Fruit fly (Drosophila melanogaster) whole organism, embryonic: ENCODE data around the gene CG12020.

Experiments
- ATbp ChIP-seq: fragments of 200-800 bp; sonication (Bioruptor generic); optimal IDR thresholded peaks from 2 replicates; lab custom pipeline; 2017; ENCODE audit warnings: missing biosample characterization, mild to moderate bottlenecking, missing genetic modification characterization, missing genetic modification reagents
- Aef1 ChIP-seq: fragments of 200-800 bp; sonication (Bioruptor generic); IDR thresholded peaks from 3 replicates; pipeline ENCODE4 v1.3.6; 2022; ENCODE audit warnings: missing biosample characterization, missing genetic modification characterization
- Bgb ChIP-seq: fragments of 200-800 bp; sonication (Bioruptor generic); IDR thresholded peaks from 2 replicates; pipeline ENCODE4 v1.3.6; 2022; ENCODE audit warnings: missing biosample characterization, missing genetic modification characterization; ENCODE audit not compliant: partially characterized antibody
- CG11695 ChIP-seq: fragments of 200-800 bp; sonication (Bioruptor generic); IDR thresholded peaks from 3 replicates; pipeline ENCODE4 v1.3.6; 2022; ENCODE audit warnings: missing biosample characterization, missing genetic modification characterization
- CG12104 ChIP-seq: fragments of 200-800 bp; sonication (Bioruptor generic); optimal IDR thresholded peaks from 3 replicates; lab custom pipeline; 2016; ENCODE audit warnings: missing biosample characterization, missing genetic modification characterization
- CG12391 ChIP-seq: fragments of 200-800 bp; sonication (Bioruptor generic); optimal IDR thresholded peaks from 3 replicates; lab custom pipeline; 2018; ENCODE audit warnings: missing biosample characterization, mild to moderate bottlenecking, missing genetic modification characterization, moderate library complexity
- CG18619 ChIP-seq: fragments of 200-800 bp; sonication (Bioruptor generic); optimal IDR thresholded peaks from 3 replicates; lab custom pipeline; 2017; ENCODE audit warnings: missing biosample characterization, mild to moderate bottlenecking, missing genetic modification characterization
- CG3163 ChIP-seq: fragments of 200-800 bp; sonication (Bioruptor generic); optimal IDR thresholded peaks from 3 replicates; lab custom pipeline; 2016; ENCODE audit warnings: missing biosample characterization, missing genetic modification characterization
- CG34422 ChIP-seq: fragments of 200-800 bp; sonication (Bioruptor generic); IDR thresholded peaks from 3 replicates; pipeline ENCODE4 v1.3.6; 2022; ENCODE audit warnings: missing biosample characterization, missing genetic modification characterization
- CG4360 ChIP-seq: fragments of 200-800 bp; sonication (Bioruptor generic); IDR thresholded peaks from 2 replicates; pipeline ENCODE4 v1.3.6; 2022; ENCODE audit warnings: missing biosample characterization, missing genetic modification characterization
- CG4424 ChIP-seq: fragments of 200-800 bp; sonication (Bioruptor generic); optimal IDR thresholded peaks from 3 replicates; lab custom pipeline; 2016; ENCODE audit warnings: missing biosample characterization, missing genetic modification characterization
- CG4707 ChIP-seq: fragments of 200-800 bp; sonication (Bioruptor generic); optimal IDR thresholded peaks from 2 replicates; lab custom pipeline; 2018; ENCODE audit warnings: missing biosample characterization, mild to moderate bottlenecking, missing genetic modification characterization, moderate library complexity
- CG4854 ChIP-seq: fragments of 200-800 bp; sonication (Bioruptor generic); optimal IDR thresholded peaks from 2 replicates; lab custom pipeline; 2016; ENCODE audit warnings: missing biosample characterization, missing genetic modification characterization, inconsistent platforms
- CG6765 ChIP-seq: fragments of 200-800 bp; sonication (Bioruptor generic); optimal IDR thresholded peaks from 3 replicates; lab custom pipeline; 2017; ENCODE audit warnings: missing biosample characterization, mild to moderate bottlenecking, missing genetic modification characterization
- CG7271 ChIP-seq: fragments of 200-800 bp; sonication (Bioruptor generic); optimal IDR thresholded peaks from 2 replicates; lab custom pipeline; 2018; ENCODE audit warnings: missing biosample characterization, mild to moderate bottlenecking, missing genetic modification characterization, moderate library complexity
- CG7556 ChIP-seq: fragments of 200-800 bp; sonication (Bioruptor generic); optimal IDR thresholded peaks from 2 replicates; lab custom pipeline; 2017; ENCODE audit warnings: missing biosample characterization, mild to moderate bottlenecking, missing genetic modification characterization
- CG7786 ChIP-seq: fragments of 200-800 bp; sonication (Bioruptor generic); optimal IDR thresholded peaks from 2 replicates; lab custom pipeline; 2016; ENCODE audit warnings: missing biosample characterization, missing genetic modification characterization
- CG7839 ChIP-seq: fragments of 200-800 bp; sonication (Bioruptor generic); optimal IDR thresholded peaks from 3 replicates; lab custom pipeline; 2018; ENCODE audit warnings: missing biosample characterization, mild to moderate bottlenecking, missing genetic modification characterization, moderate library complexity
- CG8388 ChIP-seq: fragments of 200-800 bp; sonication (Bioruptor generic); optimal IDR thresholded peaks from 2 replicates; lab custom pipeline; 2019; ENCODE audit warnings: missing biosample characterization, mild to moderate bottlenecking, missing genetic modification characterization, moderate library complexity
- CG9609 ChIP-seq: fragments of 200-800 bp; sonication (Bioruptor generic); optimal IDR thresholded peaks from 3 replicates; lab custom pipeline; 2016; ENCODE audit warnings: missing biosample characterization, missing genetic modification characterization
- CkIIα-i1 ChIP-seq: fragments of 200-800 bp; sonication (Bioruptor generic); IDR thresholded peaks from 2 replicates; pipeline ENCODE4 v1.3.6; 2022; ENCODE audit warnings: missing biosample characterization, missing genetic modification characterization
- CoRest ChIP-seq: fragments of 200-800 bp; sonication (Bioruptor generic); optimal IDR thresholded peaks from 3 replicates; lab custom pipeline; 2018; ENCODE audit warnings: missing biosample characterization, mild to moderate bottlenecking, missing genetic modification characterization, moderate library complexity
- Dek ChIP-seq: fragments of 200-800 bp; sonication (Bioruptor generic); optimal IDR thresholded peaks from 3 replicates; lab custom pipeline; 2019; ENCODE audit warnings: missing biosample characterization, mild to moderate bottlenecking, missing genetic modification characterization, moderate library complexity
- Dip2 ChIP-seq: fragments of 200-800 bp; sonication (Bioruptor generic); IDR thresholded peaks from 2 replicates; pipeline ENCODE4 v1.3.6; 2022; ENCODE audit warnings: missing biosample characterization, missing genetic modification characterization
- Eip74EF ChIP-seq, 2 experiments: fragments of 200-800 bp in 1 of 2; fragments of >200 bp in 1 of 2; sonication (Bioruptor generic) in 1 of 2; optimal IDR thresholded peaks; 2 replicates each; lab custom pipeline; 2017 to 2019; ENCODE audit warnings: missing biosample characterization in 2 of 2, missing genetic modification characterization in 2 of 2, mild to moderate bottlenecking in 1 of 2, moderate library complexity in 1 of 2
- Ets97D ChIP-seq: fragments of 200-800 bp; sonication (Bioruptor generic); optimal IDR thresholded peaks from 3 replicates; lab custom pipeline; 2016; ENCODE audit warnings: missing biosample characterization, missing genetic modification characterization
- Nf-YA ChIP-seq: fragments of 200-800 bp; sonication (Bioruptor generic); IDR thresholded peaks from 2 replicates; pipeline ENCODE4 v1.3.6; 2022; ENCODE audit warnings: missing biosample characterization, missing genetic modification characterization
- Rfx ChIP-seq: fragments of 200-800 bp; sonication (Bioruptor generic); IDR thresholded peaks from 2 replicates; pipeline ENCODE4 v1.3.6; 2022; ENCODE audit warnings: missing biosample characterization, missing genetic modification characterization
- Ssrp ChIP-seq: fragments of 200-800 bp; sonication (Bioruptor generic); optimal IDR thresholded peaks from 2 replicates; lab custom pipeline; 2018; ENCODE audit warnings: missing biosample characterization, mild to moderate bottlenecking, missing genetic modification characterization, moderate library complexity
- TFAM ChIP-seq: fragments of 200-800 bp; sonication (Bioruptor generic); optimal IDR thresholded peaks from 2 replicates; lab custom pipeline; 2017; ENCODE audit warnings: missing biosample characterization, missing genetic modification characterization, inconsistent platforms
- bsh ChIP-seq, 2 experiments: fragments of 200-800 bp; sonication (Bioruptor generic); optimal IDR thresholded peaks; 2 replicates each; lab custom pipeline; 2017 to 2018; ENCODE audit warnings: mild to moderate bottlenecking in 2 of 2, missing biosample characterization in 2 of 2, missing genetic modification characterization in 2 of 2, moderate library complexity in 1 of 2
- chinmo ChIP-seq: fragments of 200-800 bp; sonication (Bioruptor generic); IDR thresholded peaks from 4 replicates; pipeline ENCODE4 v1.3.6; 2022; ENCODE audit warnings: missing biosample characterization, missing genetic modification characterization; ENCODE audit not compliant: partially characterized antibody
- dati ChIP-seq: fragments of 200-800 bp; sonication (Bioruptor generic); IDR thresholded peaks from 2 replicates; pipeline ENCODE4 v1.3.6; 2022; ENCODE audit warnings: missing biosample characterization, missing genetic modification characterization
- dpn ChIP-seq, 2 experiments: fragments of 200-800 bp; sonication (Bioruptor generic); optimal IDR thresholded peaks; 3 replicates each; lab custom pipeline; 2016; ENCODE audit warnings: missing biosample characterization in 2 of 2, missing genetic modification characterization in 2 of 2
- fd3F ChIP-seq: fragments of 200-800 bp; sonication (Bioruptor generic); optimal IDR thresholded peaks from 2 replicates; lab custom pipeline; 2018; ENCODE audit warnings: missing biosample characterization, mild to moderate bottlenecking, missing genetic modification characterization, moderate library complexity
- gem ChIP-seq: fragments of 200-800 bp; sonication (Bioruptor generic); optimal IDR thresholded peaks from 2 replicates; lab custom pipeline; 2019; ENCODE audit warnings: missing biosample characterization, mild to moderate bottlenecking, missing genetic modification characterization, moderate library complexity
- gro ChIP-seq: fragments of 200-800 bp; sonication (Bioruptor generic); optimal IDR thresholded peaks from 2 replicates; lab custom pipeline; 2016; ENCODE audit warnings: missing biosample characterization, missing genetic modification characterization
- gsb ChIP-seq: fragments of 200-800 bp; sonication (Bioruptor generic); IDR thresholded peaks from 2 replicates; pipeline ENCODE4 v1.3.6; 2022; ENCODE audit warnings: missing biosample characterization, missing genetic modification characterization
- her ChIP-seq: fragments of 200-800 bp; sonication (Bioruptor generic); optimal IDR thresholded peaks from 2 replicates; lab custom pipeline; 2016; ENCODE audit warnings: missing biosample characterization, missing genetic modification characterization
- jigr1 ChIP-seq: fragments of 200-800 bp; sonication (Bioruptor generic); IDR thresholded peaks from 3 replicates; pipeline ENCODE4 v1.3.6; 2022; ENCODE audit warnings: missing biosample characterization, missing genetic modification characterization
- lola ChIP-seq, 3 experiments: fragments of >200 bp in 2 of 3; fragments of 200-800 bp in 1 of 3; sonication (Bioruptor generic) in 1 of 3; optimal IDR thresholded peaks; 2 replicates each; lab custom pipeline; 2017 to 2019; ENCODE audit warnings: missing biosample characterization in 3 of 3, missing genetic modification characterization in 3 of 3, mild to moderate bottlenecking in 1 of 3, moderate library complexity in 1 of 3
- phol ChIP-seq: fragments of 200-800 bp; sonication (Bioruptor generic); optimal IDR thresholded peaks from 3 replicates; lab custom pipeline; 2018; ENCODE audit warnings: missing biosample characterization, mild to moderate bottlenecking, missing genetic modification characterization, moderate library complexity
- prd ChIP-seq, 3 experiments: fragments of >200 bp in 2 of 3; fragments of 200-800 bp in 1 of 3; sonication (Bioruptor generic) in 1 of 3; optimal IDR thresholded peaks in 2 of 3; IDR thresholded peaks in 1 of 3; 2 replicates in 2 of 3; 3 replicates in 1 of 3; pipeline versions ENCODE4 v1.3.6 to Lab custom; 2017 to 2022; ENCODE audit warnings: missing biosample characterization in 1 of 3, missing genetic modification characterization in 1 of 3
- so ChIP-seq: fragments of 200-800 bp; sonication (Bioruptor generic); IDR thresholded peaks from 3 replicates; pipeline ENCODE4 v1.3.6; 2022; ENCODE audit warnings: missing biosample characterization, missing genetic modification characterization
- stc ChIP-seq: fragments of 200-800 bp; sonication (Bioruptor generic); IDR thresholded peaks from 2 replicates; pipeline ENCODE4 v1.3.6; 2022; ENCODE audit warnings: missing biosample characterization, missing genetic modification characterization
- tx ChIP-seq: fragments of 200-800 bp; sonication (Bioruptor generic); optimal IDR thresholded peaks from 2 replicates; lab custom pipeline; 2016; ENCODE audit warnings: missing biosample characterization, missing genetic modification characterization
- vnd ChIP-seq: fragments of 200-800 bp; sonication (Bioruptor generic); IDR thresholded peaks from 3 replicates; pipeline ENCODE4 v1.3.6; 2022; ENCODE audit warnings: missing biosample characterization, missing genetic modification characterization; ENCODE audit not compliant: partially characterized antibody
- zen2 ChIP-seq: fragments of 200-800 bp; sonication (Bioruptor generic); IDR thresholded peaks from 3 replicates; pipeline ENCODE4 v1.3.6; 2022; ENCODE audit warnings: missing biosample characterization, missing genetic modification characterization; ENCODE audit not compliant: partially characterized antibody

CG12020 gene

DNA sequence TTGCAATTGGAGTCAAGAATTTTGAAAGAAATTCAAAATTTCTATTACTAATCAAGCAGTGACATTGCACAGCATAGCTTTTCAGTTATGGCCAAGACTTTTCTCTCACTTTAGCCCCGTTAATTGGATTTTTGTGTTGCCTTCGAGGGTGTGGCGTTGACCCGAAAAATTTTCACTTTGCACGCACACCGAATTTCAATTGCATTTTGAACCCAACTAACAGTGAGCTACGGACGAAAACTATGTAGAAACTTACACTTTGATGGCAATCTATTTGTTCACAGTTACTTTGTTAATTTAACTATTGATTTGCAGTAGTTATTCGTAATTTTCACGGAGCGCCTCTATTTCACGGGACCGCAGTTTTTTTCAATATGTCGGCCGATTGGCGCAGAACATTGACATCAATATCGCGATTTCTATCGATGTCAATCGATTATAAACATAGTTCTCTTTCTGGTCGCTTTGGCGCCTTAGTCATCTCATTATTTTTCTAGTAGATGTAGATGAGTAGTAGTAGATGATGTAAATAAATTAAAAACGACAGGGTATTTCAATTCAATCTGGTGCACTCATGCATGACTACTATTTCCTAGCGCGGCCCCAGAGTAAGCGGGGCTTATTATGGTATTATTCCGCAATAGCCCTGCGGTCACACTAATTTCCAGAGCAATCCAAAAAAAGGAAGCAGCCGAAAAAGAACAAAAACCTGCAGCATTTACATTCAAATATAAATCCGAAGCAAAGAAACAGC is 2.0 kb upstream of the CG12020 start, which contains the start of the genes alpha-Spec, dlt and Cdc37 (continued):
- TF ChIP-seq Eip74EF (GFP tag; optimal IDR thresholded peaks at IDR 0.05; lab: Kevin White, UChicago) = no peak
- peak; percentile 15 to 58 for TF ChIP-seq bsh (GFP tag; optimal IDR thresholded peaks at IDR 0.05; lab: Kevin White, UChicago)
- no peak for TF ChIP-seq dati (GFP tag; lab: Robert Waterston, UW)
- TF ChIP-seq phol = peak; percentile 99
- TF ChIP-seq CG4707 (GFP tag; lab: Kevin White, UChicago) = no peak
- TF ChIP-seq CoRest = peak; percentile 20
- TF ChIP-seq CG12104 = no peak
- peak; percentile 2 for TF ChIP-seq Dek (tag; lab: Kevin White, UChicago)
- peak; percentile 78 for TF ChIP-seq vnd
- TF ChIP-seq lola (GFP tag; optimal IDR thresholded peaks at IDR 0.05; lab: Kevin White, UChicago) = no peak
- no peak for TF ChIP-seq tx (GFP tag; lab: Kevin White, UChicago)
- no peak for TF ChIP-seq CG7556 (GFP tag; lab: Kevin White, UChicago)
- no peak for TF ChIP-seq CkIIα-i1 (GFP tag; lab: Robert Waterston, UW)
- TF ChIP-seq gro (GFP tag; lab: Kevin White, UChicago) = peak; percentile 61
- TF ChIP-seq her (GFP tag; lab: Kevin White, UChicago) = peak; percentile 12
- no peak for TF ChIP-seq ATbp (GFP tag; lab: Kevin White, UChicago)
- peak; percentile 44 for TF ChIP-seq CG12391
- TF ChIP-seq fd3F (GFP tag; lab: Kevin White, UChicago) = no peak
- no peak for TF ChIP-seq so (GFP tag; lab: Robert Waterston, UW)
- peak; percentile 20 for TF ChIP-seq CG4854 (GFP tag; lab: Kevin White, UChicago)
- no peak for TF ChIP-seq CG4360 (GFP tag; lab: Robert Waterston, UW)
- TF ChIP-seq TFAM (GFP tag; lab: Kevin White, UChicago) = no peak
- TF ChIP-seq prd (optimal IDR thresholded peaks at IDR 0.05; lab: Kevin White, UChicago) = no peak
- TF ChIP-seq prd (GFP tag; IDR thresholded peaks at IDR 0.05; lab: Robert Waterston, UW) = no peak
- no peak for TF ChIP-seq Aef1 (GFP tag; lab: Robert Waterston, UW)
- TF ChIP-seq Rfx (GFP tag; lab: Robert Waterston, UW) = peak; percentile 51
- no peak for TF ChIP-seq CG9609 (GFP tag; lab: Kevin White, UChicago)
- TF ChIP-seq dpn (GFP tag; optimal IDR thresholded peaks at IDR 0.05; lab: Kevin White, UChicago) = peak in 1 of 2 experiments; percentile 21
- TF ChIP-seq CG11695 (GFP tag; lab: Robert Waterston, UW) = no peak
- no peak for TF ChIP-seq CG7786 (GFP tag; lab: Kevin White, UChicago)
- TF ChIP-seq Nf-YA (GFP tag; lab: Robert Waterston, UW) = no peak
- no peak; the same call in 2 of the 3 replicates for TF ChIP-seq zen2
- TF ChIP-seq Bgb = peak; percentile 79
- no peak for TF ChIP-seq CG7839 (tag; lab: Kevin White, UChicago)
- no peak for TF ChIP-seq CG6765 (GFP tag; lab: Kevin White, UChicago)
- TF ChIP-seq chinmo (GFP tag; lab: Robert Waterston, UW) = peak; percentile 88
- no peak for TF ChIP-seq gem
- no peak; the same call in 2 of the 3 replicates for TF ChIP-seq CG34422
- TF ChIP-seq Ssrp (tag; lab: Kevin White, UChicago) = no peak
- no peak for TF ChIP-seq Dip2 (GFP tag; lab: Robert Waterston, UW)
- peak; percentile 3 for TF ChIP-seq CG3163 (GFP tag; lab: Kevin White, UChicago)
- peak; percentile 81 for TF ChIP-seq Ets97D (GFP tag; lab: Kevin White, UChicago)
- no peak for TF ChIP-seq gsb (GFP tag; lab: Robert Waterston, UW)
- TF ChIP-seq CG7271 (tag; lab: Kevin White, UChicago) = peak; percentile 54
- TF ChIP-seq CG18619 (GFP tag; lab: Kevin White, UChicago) = no peak
- TF ChIP-seq CG4424 (GFP tag; lab: Kevin White, UChicago) = peak; percentile 24
- no peak for TF ChIP-seq jigr1
- TF ChIP-seq stc (GFP tag; lab: Robert Waterston, UW) = no peak
- peak; percentile 2 for TF ChIP-seq CG8388 (GFP tag; lab: Kevin White, UChicago)
